Worm (Caenorhabditis elegans) whole organism, late embryonic: ENCODE data around the gene slc-25A32.

Experiments used
- T23F11.4 ChIP-seq: fragments of 200-800 bp; sonication (Bioruptor generic); optimal IDR thresholded peaks from 2 replicates; lab custom pipeline; 2018; ENCODE audit warnings: mild to moderate bottlenecking, missing genetic modification characterization, missing compliant biosample characterization
- ahr-1 ChIP-seq: sonication (generic microtip); optimal IDR thresholded peaks from 2 replicates; lab custom pipeline; 2016; ENCODE audit warnings: missing genetic modification characterization, missing compliant biosample characterization
- ceh-18 ChIP-seq: sonication (generic microtip); optimal IDR thresholded peaks from 2 replicates; lab custom pipeline; 2016; ENCODE audit warnings: missing genetic modification characterization, missing compliant biosample characterization
- ceh-19 ChIP-seq: fragments of 200-800 bp; sonication (Bioruptor generic); optimal IDR thresholded peaks from 2 replicates; lab custom pipeline; 2018; ENCODE audit warnings: mild to moderate bottlenecking, missing genetic modification characterization, missing compliant biosample characterization
- ceh-2 ChIP-seq: sonication (generic microtip); optimal IDR thresholded peaks from 2 replicates; lab custom pipeline; 2016; ENCODE audit warnings: missing genotype, missing genetic modification characterization, missing compliant biosample characterization
- ceh-24 ChIP-seq: sonication (generic microtip); optimal IDR thresholded peaks from 2 replicates; lab custom pipeline; 2016; ENCODE audit warnings: mild to moderate bottlenecking, missing genetic modification characterization, missing compliant biosample characterization
- ceh-30 ChIP-seq: fragments of 150-350 bp; optimal IDR thresholded peaks from 2 replicates; lab custom pipeline; 2014; ENCODE audit warnings: missing biosample characterization, missing genetic modification characterization
- ceh-31 ChIP-seq: sonication (generic microtip); optimal IDR thresholded peaks from 2 replicates; lab custom pipeline; 2016; ENCODE audit warnings: missing genetic modification characterization, missing compliant biosample characterization
- ceh-34 ChIP-seq: sonication (generic microtip); optimal IDR thresholded peaks from 2 replicates; lab custom pipeline; 2016; ENCODE audit warnings: mild to moderate bottlenecking, missing genetic modification characterization, missing compliant biosample characterization
- ceh-45 ChIP-seq: fragments of 200-800 bp; sonication (Bioruptor generic); IDR thresholded peaks from 2 replicates; pipeline ENCODE4 v1.3.6; 2022; ENCODE audit warnings: missing genetic modification reagents, missing genetic modification characterization, missing compliant biosample characterization
- che-1 ChIP-seq: sonication (generic microtip); optimal IDR thresholded peaks from 2 replicates; lab custom pipeline; 2016; ENCODE audit warnings: mild to moderate bottlenecking, missing genetic modification characterization, missing compliant biosample characterization
- dmd-4 ChIP-seq: sonication (generic microtip); optimal IDR thresholded peaks from 2 replicates; lab custom pipeline; 2016; ENCODE audit warnings: borderline replicate concordance, missing genetic modification characterization, missing compliant biosample characterization
- elt-2 ChIP-seq: sonication (generic microtip); optimal IDR thresholded peaks from 2 replicates; lab custom pipeline; 2016; ENCODE audit warnings: missing genetic modification reagents, missing genetic modification characterization, missing compliant biosample characterization
- elt-4 ChIP-seq: sonication (generic microtip); optimal IDR thresholded peaks from 2 replicates; lab custom pipeline; 2016; ENCODE audit warnings: missing genetic modification characterization, missing compliant biosample characterization
- ets-4 ChIP-seq: sonication (generic microtip); optimal IDR thresholded peaks from 2 replicates; lab custom pipeline; 2016; ENCODE audit warnings: missing genetic modification characterization, missing compliant biosample characterization
- fax-1 ChIP-seq: sonication (generic microtip); optimal IDR thresholded peaks from 2 replicates; lab custom pipeline; 2016; ENCODE audit warnings: missing genotype, missing genetic modification characterization, missing compliant biosample characterization
- fkh-10 ChIP-seq: fragments of 150-350 bp; optimal IDR thresholded peaks from 2 replicates; lab custom pipeline; 2014; ENCODE audit warnings: missing biosample characterization, missing genetic modification reagents, missing genetic modification characterization
- fkh-6 ChIP-seq: sonication (generic microtip); optimal IDR thresholded peaks from 2 replicates; lab custom pipeline; 2016; ENCODE audit warnings: missing genetic modification characterization, missing compliant biosample characterization
- hlh-15 ChIP-seq: sonication (generic microtip); optimal IDR thresholded peaks from 2 replicates; lab custom pipeline; 2016; ENCODE audit warnings: missing genetic modification characterization, missing compliant biosample characterization
- hlh-30 ChIP-seq: sonication (generic microtip); optimal IDR thresholded peaks from 2 replicates; lab custom pipeline; 2017; ENCODE audit warnings: antibody characterized with exemption, missing genetic modification characterization, missing compliant biosample characterization; ENCODE audit not compliant: insufficient read depth
- hlh-6 ChIP-seq: sonication (generic microtip); optimal IDR thresholded peaks from 2 replicates; lab custom pipeline; 2016; ENCODE audit warnings: missing genotype, missing genetic modification characterization, missing compliant biosample characterization
- lim-6 ChIP-seq: sonication (generic microtip); optimal IDR thresholded peaks from 2 replicates; lab custom pipeline; 2016; ENCODE audit warnings: missing genetic modification characterization, missing compliant biosample characterization
- madf-2 ChIP-seq: sonication (generic microtip); optimal IDR thresholded peaks from 2 replicates; lab custom pipeline; 2017; ENCODE audit warnings: missing genetic modification characterization, missing compliant biosample characterization
- mec-3 ChIP-seq: sonication (generic microtip); optimal IDR thresholded peaks from 2 replicates; lab custom pipeline; 2016; ENCODE audit warnings: borderline replicate concordance, missing genetic modification characterization, missing compliant biosample characterization
- nfya-1 ChIP-seq: sonication (generic microtip); optimal IDR thresholded peaks from 2 replicates; lab custom pipeline; 2017; ENCODE audit warnings: missing genetic modification characterization, mild to moderate bottlenecking, missing compliant biosample characterization, antibody characterized with exemption, moderate library complexity
- nhr-11 ChIP-seq: fragments of 150-350 bp; optimal IDR thresholded peaks from 2 replicates; lab custom pipeline; 2014; ENCODE audit warnings: missing biosample characterization, missing genetic modification characterization
- npax-4 ChIP-seq: sonication (generic microtip); optimal IDR thresholded peaks from 2 replicates; lab custom pipeline; 2016; ENCODE audit warnings: missing genetic modification characterization, missing compliant biosample characterization
- odd-2 ChIP-seq: sonication (generic microtip); optimal IDR thresholded peaks from 2 replicates; lab custom pipeline; 2017; ENCODE audit warnings: antibody characterized with exemption, mild to moderate bottlenecking, missing genetic modification characterization, missing compliant biosample characterization
- pat-9 ChIP-seq: fragments of 200-800 bp; sonication (Bioruptor generic); optimal IDR thresholded peaks from 2 replicates; lab custom pipeline; 2018; ENCODE audit warnings: mild to moderate bottlenecking, missing genetic modification characterization, moderate library complexity, missing compliant biosample characterization
- pha-4 ChIP-seq: fragments of 150-350 bp; optimal IDR thresholded peaks from 2 replicates; lab custom pipeline; 2018; ENCODE audit warnings: missing biosample characterization, missing genetic modification reagents, missing genetic modification characterization
- pros-1 ChIP-seq: fragments of 150-350 bp; optimal IDR thresholded peaks from 2 replicates; lab custom pipeline; 2014; ENCODE audit warnings: missing biosample characterization, missing genetic modification reagents, missing genetic modification characterization
- ref-2 ChIP-seq: sonication (generic microtip); optimal IDR thresholded peaks from 2 replicates; lab custom pipeline; 2016; ENCODE audit warnings: missing genetic modification characterization, missing compliant biosample characterization
- sox-4 ChIP-seq: sonication (generic microtip); optimal IDR thresholded peaks from 2 replicates; lab custom pipeline; 2017; ENCODE audit warnings: mild to moderate bottlenecking, missing genetic modification characterization, inconsistent platforms, missing compliant biosample characterization
- tbx-2 ChIP-seq: sonication (generic microtip); optimal IDR thresholded peaks from 2 replicates; lab custom pipeline; 2016; ENCODE audit warnings: missing genetic modification characterization, missing compliant biosample characterization
- tbx-7 ChIP-seq: sonication (generic microtip); optimal IDR thresholded peaks from 2 replicates; lab custom pipeline; 2016; ENCODE audit warnings: missing genotype, missing genetic modification characterization, missing compliant biosample characterization
- ttx-3 ChIP-seq: sonication (generic microtip); optimal IDR thresholded peaks from 2 replicates; lab custom pipeline; 2016; ENCODE audit warnings: missing genetic modification reagents, missing genetic modification characterization, missing compliant biosample characterization
- unc-3 ChIP-seq, 2 experiments: fragments of 200-800 bp in 1 of 2; sonication (Bioruptor generic) in 1 of 2; sonication (generic microtip) in 1 of 2; conservative IDR thresholded peaks in 1 of 2; optimal IDR thresholded peaks in 1 of 2; 2 replicates each; pipeline versions ENCODE4 v1.3.6 to Lab custom; 2016 to 2022; ENCODE audit warnings: missing compliant biosample characterization in 2 of 2, missing genetic modification characterization in 2 of 2, missing genetic modification reagents in 1 of 2
- unc-55 ChIP-seq: sonication (generic microtip); optimal IDR thresholded peaks from 2 replicates; lab custom pipeline; 2017; ENCODE audit warnings: missing biosample characterization, missing genetic modification reagents, missing genetic modification characterization
- unc-86 ChIP-seq: sonication (generic microtip); optimal IDR thresholded peaks from 2 replicates; lab custom pipeline; 2016; ENCODE audit warnings: missing genetic modification characterization, missing compliant biosample characterization

The slc-25A32 gene

ce11 chrII:8263562-8263961 lies 12.5 kb upstream of the slc-25A32 start:
- TF ChIP-seq tbx-2 (tag; lab: Kevin White, UChicago) (no peak), madf-2 (no peak), pat-9 (tag; lab: Kevin White, UChicago) (no peak), ceh-24 (tag; lab: Kevin White, UChicago) (no peak), sox-4 (tag; lab: Kevin White, UChicago) (no peak), unc-3 (GFP tag; conservative IDR thresholded peaks at IDR 0.05; lab: Robert Waterston, UW) (no peak), unc-3 (tag; optimal IDR thresholded peaks at IDR 0.05; lab: Kevin White, UChicago) (no peak), fax-1 (tag; lab: Kevin White, UChicago) (no peak), ahr-1 (tag; lab: Kevin White, UChicago) (no peak), hlh-15 (tag; lab: Kevin White, UChicago) (no peak), ceh-2 (tag; lab: Kevin White, UChicago) (no peak), ttx-3 (tag; lab: Kevin White, UChicago) (no peak), npax-4 (tag; lab: Kevin White, UChicago) (no peak), unc-55 (GFP tag; lab: Kevin White, UChicago) (no peak), elt-2 (tag; lab: Kevin White, UChicago) (no peak), odd-2 (no peak), ref-2 (tag; lab: Kevin White, UChicago) (no peak), nhr-11 (no peak)

DNA sequence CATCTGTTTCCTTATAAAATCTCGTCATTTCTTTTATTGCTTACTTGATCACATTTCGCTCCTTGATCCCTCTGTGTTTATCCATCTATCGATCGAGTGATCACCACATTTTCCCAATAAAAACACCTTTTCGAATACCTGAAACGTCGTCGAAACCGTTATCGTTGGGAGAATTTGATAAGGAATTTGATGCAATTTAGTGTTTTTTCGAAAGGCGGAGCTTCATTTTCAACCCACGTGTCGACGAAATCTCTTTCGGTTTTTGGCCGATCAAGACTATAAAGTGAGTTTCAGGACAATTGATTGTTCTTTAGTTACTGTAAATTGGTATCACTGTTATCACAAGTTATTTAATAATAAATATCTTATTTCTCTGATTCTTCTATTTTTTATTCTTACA lies 11.5 kb upstream of the slc-25A32 start, which contains the start of gene srdh-1:
Gene srdh-1, plus strand, starts transcription at position 43 of the 400 bp plus-strand sequence.
- TF ChIP-seq T23F11.4 (GFP tag; lab: Kevin White, UChicago) (no peak), ceh-30 (tag; lab: Kevin White, UChicago) (no peak), hlh-30 (no peak), mec-3 (no peak)

DNA sequence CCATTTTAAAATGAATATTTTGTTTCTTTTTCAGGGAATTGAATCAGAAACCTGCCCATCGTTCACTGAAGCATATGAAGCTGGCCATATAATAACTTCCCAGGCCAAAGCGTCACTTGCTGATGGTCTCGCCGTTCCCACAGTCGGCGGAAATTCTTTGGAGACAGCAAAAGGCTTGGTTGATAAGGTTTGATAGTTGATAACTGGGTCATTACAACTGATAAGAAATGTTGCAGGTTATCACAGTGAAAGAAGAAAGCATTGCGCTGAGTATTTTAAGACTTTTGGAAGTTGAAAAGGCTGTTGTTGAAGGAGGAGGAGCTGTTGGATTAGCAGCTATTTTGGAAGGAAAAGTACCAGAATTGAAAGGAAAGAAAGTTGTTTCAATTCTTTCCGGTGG lies 9.5 kb upstream of the slc-25A32 start:
- TF ChIP-seq ceh-34 (tag; lab: Kevin White, UChicago), result no peak
- TF ChIP-seq elt-2 (tag; lab: Kevin White, UChicago), result peak; percentile 91
- no peak for TF ChIP-seq che-1 (tag; lab: Kevin White, UChicago)

DNA sequence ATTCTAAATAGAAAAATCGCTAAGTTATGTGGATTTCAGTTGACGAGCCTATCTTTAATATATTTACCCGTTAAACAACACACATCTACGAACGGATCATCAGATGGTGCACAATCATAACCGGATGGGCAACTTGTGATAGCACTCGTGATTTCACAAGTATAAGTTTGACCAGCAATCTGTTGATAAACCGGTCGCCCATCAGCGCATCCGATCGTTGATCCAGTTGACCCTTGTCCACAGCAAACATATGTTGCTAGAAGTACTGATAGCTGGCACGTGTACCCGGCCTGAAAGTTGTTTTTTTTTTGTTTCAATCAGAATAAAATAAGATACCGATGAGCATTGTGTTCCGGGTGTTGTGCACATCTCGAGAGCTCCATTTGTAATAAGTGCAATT lies 8.4 kb upstream of the slc-25A32 start:
- TF ChIP-seq ceh-45 (GFP tag; lab: Robert Waterston, UW) (no peak), tbx-7 (tag; lab: Kevin White, UChicago) (no peak), hlh-6 (no peak), che-1 (tag; lab: Kevin White, UChicago) (no peak), unc-86 (tag; lab: Kevin White, UChicago) (no peak), nhr-11 (no peak), ceh-19 (GFP tag; lab: Kevin White, UChicago) (no peak), dmd-4 (tag; lab: Kevin White, UChicago) (no peak), madf-2 (no peak), fkh-10 (GFP tag; lab: Kevin White, UChicago) (no peak), fax-1 (tag; lab: Kevin White, UChicago) (no peak)

ce11 chrII:8269351-8269750 lies 6.7 kb upstream of the slc-25A32 start, which contains the start of gene K01C8.2:
TSS of gene K01C8.2 (minus strand) at chrII:8269451.
- TF ChIP-seq elt-4 (tag; lab: Kevin White, UChicago) (no peak), tbx-7 (tag; lab: Kevin White, UChicago) (no peak), ceh-18 (tag; lab: Kevin White, UChicago) (no peak), lim-6 (tag; lab: Kevin White, UChicago) (no peak), pha-4 (tag; lab: Kevin White, UChicago) (no peak), fkh-6 (tag; lab: Kevin White, UChicago) (no peak), ets-4 (no peak), nfya-1 (tag; lab: Kevin White, UChicago) (no peak), pros-1 (tag; lab: Kevin White, UChicago) (no peak), ceh-31 (no peak), nhr-11 (no peak)
